Worm (Caenorhabditis elegans) whole organism, L1 larva: ENCODE data around the gene eif-2Bdelta.

ENCODE experiments used
- ceh-63 ChIP-seq: fragments of 200-800 bp; sonication (Bioruptor generic); optimal IDR thresholded peaks from 2 replicates; lab custom pipeline; 2018; ENCODE audit warnings: mild to moderate bottlenecking, missing genetic modification characterization, missing compliant biosample characterization
- ceh-88 ChIP-seq: fragments of 200-800 bp; sonication (Bioruptor generic); IDR thresholded peaks from 2 replicates; pipeline ENCODE4 v1.3.6; 2022; ENCODE audit warnings: missing genetic modification characterization, missing compliant biosample characterization
- efl-3 ChIP-seq: fragments of 200-800 bp; sonication (Bioruptor generic); optimal IDR thresholded peaks from 2 replicates; lab custom pipeline; 2018; ENCODE audit warnings: mild to moderate bottlenecking, missing genetic modification characterization, missing compliant biosample characterization
- egl-13 ChIP-seq: sonication (generic microtip); optimal IDR thresholded peaks from 2 replicates; lab custom pipeline; 2016; ENCODE audit warnings: missing genotype, missing genetic modification reagents, missing genetic modification characterization, missing compliant biosample characterization
- fkh-8 ChIP-seq: sonication (generic microtip); optimal IDR thresholded peaks from 2 replicates; lab custom pipeline; 2016; ENCODE audit warnings: mild to moderate bottlenecking, missing genetic modification characterization, missing compliant biosample characterization
- isw-1 ChIP-seq: fragments of 200-800 bp; sonication (Bioruptor generic); IDR thresholded peaks from 2 replicates; pipeline ENCODE4 v1.3.6; 2022; ENCODE audit warnings: missing genetic modification characterization, missing compliant biosample characterization
- nhr-237 ChIP-seq: fragments of 150-350 bp; optimal IDR thresholded peaks from 2 replicates; lab custom pipeline; 2014; ENCODE audit warnings: missing biosample characterization, missing genetic modification characterization
- nhr-28 ChIP-seq: fragments of 150-350 bp; optimal IDR thresholded peaks from 2 replicates; lab custom pipeline; 2014; ENCODE audit warnings: missing biosample characterization, missing genetic modification characterization
- ztf-11 ChIP-seq, 2 experiments: sonication (generic microtip); optimal IDR thresholded peaks; 2 replicates each; lab custom pipeline; 2016 to 2017; ENCODE audit warnings: missing genetic modification characterization in 2 of 2, missing biosample characterization in 1 of 2, missing compliant biosample characterization in 1 of 2

DNA sequence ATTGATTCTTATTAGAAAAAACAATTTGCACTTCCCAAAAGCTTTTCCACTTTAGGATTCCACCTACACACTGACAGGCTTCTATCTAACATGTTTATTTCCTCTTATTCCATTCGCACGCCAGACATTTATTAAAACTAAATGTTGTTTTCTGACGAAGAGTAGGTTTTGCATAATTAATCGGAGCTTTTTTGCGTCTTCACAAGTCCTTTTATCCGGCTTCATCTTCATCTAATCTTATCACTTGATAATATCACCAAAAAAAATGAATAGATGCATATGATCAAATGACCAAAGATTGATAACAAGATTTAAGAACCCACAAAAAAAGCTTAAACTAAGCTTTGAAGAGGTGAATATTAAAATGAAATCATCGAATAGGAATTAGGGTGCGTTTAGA is 48.1 kb upstream of the eif-2Bdelta start:
- TF ChIP-seq ztf-11 (tag; optimal IDR thresholded peaks at IDR 0.05; lab: Kevin White, UChicago) (no peak), efl-3 (GFP tag; lab: Kevin White, UChicago) (no peak), ceh-63 (GFP tag; lab: Kevin White, UChicago) (no peak), egl-13 (tag; lab: Kevin White, UChicago) (peak; percentile 47), ceh-88 (GFP tag; lab: Robert Waterston, UW) (no peak), isw-1 (GFP tag; lab: Robert Waterston, UW) (no peak), nhr-28 (tag; lab: Kevin White, UChicago) (no peak), nhr-237 (tag; lab: Kevin White, UChicago) (no peak), fkh-8 (tag; lab: Kevin White, UChicago) (peak; percentile 16)
